Worm (Caenorhabditis elegans): Measurements from ENCODE around the gene nhr-26.

nhr-26 gene

DNA sequence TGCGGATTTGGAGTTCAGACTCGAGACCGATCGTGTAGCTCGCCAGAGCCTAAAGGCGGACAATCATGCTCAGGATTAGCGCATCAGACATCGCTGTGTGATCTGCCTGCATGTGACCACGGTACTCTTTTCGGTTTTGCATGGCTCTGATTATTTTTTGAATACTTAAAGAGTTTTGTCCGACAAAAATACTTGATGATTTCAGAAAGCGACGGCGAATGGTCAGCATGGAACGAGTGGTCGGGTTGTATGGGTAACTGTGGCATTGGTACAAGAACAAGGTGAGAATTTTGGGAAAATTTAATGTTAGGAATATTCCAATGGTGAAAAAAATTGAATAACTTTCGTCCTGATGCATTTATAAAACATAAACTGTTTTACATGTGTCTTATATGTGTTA, 12.8 kb downstream of the nhr-26 start:
- no peak for TF ChIP-seq ceh-2 (tag; optimal IDR thresholded peaks at IDR 0.05)
- no peak for TF ChIP-seq ttx-3 (tag; optimal IDR thresholded peaks at IDR 0.05)
- no peak for TF ChIP-seq madf-2 (tag; optimal IDR thresholded peaks at IDR 0.05)
- TF ChIP-seq T23F11.4 (GFP tag; optimal IDR thresholded peaks at IDR 0.05): no peak
- no peak for TF ChIP-seq fkh-10 (GFP tag; optimal IDR thresholded peaks at IDR 0.05)
- no peak for TF ChIP-seq ceh-31 (tag; optimal IDR thresholded peaks at IDR 0.05)
- no peak for TF ChIP-seq ztf-16 (tag; optimal IDR thresholded peaks at IDR 0.05)
- TF ChIP-seq ceh-6 (GFP tag; optimal IDR thresholded peaks at IDR 0.05): no peak
- no peak for TF ChIP-seq syd-9 (tag; optimal IDR thresholded peaks at IDR 0.05)
- TF ChIP-seq Y22D7AL.16 (tag; optimal IDR thresholded peaks at IDR 0.05): no peak
- no peak for TF ChIP-seq unc-55 (GFP tag; optimal IDR thresholded peaks at IDR 0.05)
- TF ChIP-seq ref-2 (tag; optimal IDR thresholded peaks at IDR 0.05): no peak
- no peak for TF ChIP-seq odd-2 (tag; optimal IDR thresholded peaks at IDR 0.05)
- TF ChIP-seq nhr-232 (tag; optimal IDR thresholded peaks at IDR 0.05): no peak
- TF ChIP-seq ceh-22 (tag; optimal IDR thresholded peaks at IDR 0.05): no peak
- TF ChIP-seq rnt-1 (tag; optimal IDR thresholded peaks at IDR 0.05): no peak
- no peak for TF ChIP-seq pha-2 (tag; optimal IDR thresholded peaks at IDR 0.05)
- no peak for TF ChIP-seq fax-1 (tag; optimal IDR thresholded peaks at IDR 0.05)

DNA sequence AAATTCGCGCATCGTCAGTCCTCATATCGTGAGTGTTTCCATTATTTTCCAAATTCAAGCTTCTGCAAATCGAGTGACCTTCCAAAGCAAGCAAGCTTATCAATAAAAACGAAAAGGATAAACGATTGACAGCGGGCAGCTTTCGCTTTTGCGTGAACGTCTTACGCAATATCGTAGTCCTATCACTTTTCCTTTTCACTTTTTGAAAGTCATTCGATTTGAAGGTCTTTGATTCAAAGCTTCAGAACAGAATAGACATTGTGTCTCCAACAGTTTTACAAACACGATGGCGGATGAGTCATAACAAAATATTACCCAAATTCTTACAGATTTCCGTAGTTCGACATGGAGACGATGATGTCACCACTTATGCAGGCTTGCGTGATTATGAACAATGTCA, 20.7 kb downstream of the nhr-26 start:
- TF ChIP-seq elt-4 (tag; optimal IDR thresholded peaks at IDR 0.05): no peak

DNA sequence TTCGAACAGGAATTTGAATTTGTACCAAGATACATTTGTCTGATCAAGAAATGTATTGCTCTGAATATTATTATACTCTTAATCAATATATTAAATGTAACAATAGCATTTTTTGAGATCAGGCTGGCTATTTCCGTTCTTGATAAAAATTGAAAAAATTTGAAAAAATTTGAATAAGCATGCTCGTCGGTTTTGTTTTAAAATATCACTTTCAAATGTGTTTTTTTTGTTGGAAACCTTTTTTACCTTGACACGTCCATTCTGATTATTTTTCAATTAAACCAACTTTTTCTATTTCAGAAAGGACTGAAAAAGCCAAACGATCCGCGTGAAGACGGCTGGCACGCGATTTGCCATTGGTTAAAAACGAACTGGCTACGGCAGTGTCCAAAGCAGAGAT, 21.7 kb downstream of the nhr-26 start, which contains the start of gene adt-1:
Gene adt-1, plus strand, starts transcription at position 301 of the 400 bp plus-strand sequence.
- TF ChIP-seq ceh-31 (tag; optimal IDR thresholded peaks at IDR 0.05) (no peak), ceh-2 (tag; optimal IDR thresholded peaks at IDR 0.05) (no peak), pax-1 (tag; optimal IDR thresholded peaks at IDR 0.05) (no peak), tbx-7 (tag; optimal IDR thresholded peaks at IDR 0.05) (no peak), mec-3 (tag; optimal IDR thresholded peaks at IDR 0.05; ENCODE audit: borderline replicate concordance) (no peak), ceh-34 (tag; optimal IDR thresholded peaks at IDR 0.05) (no peak), ref-2 (tag; optimal IDR thresholded peaks at IDR 0.05) (no peak), pha-4 (tag; optimal IDR thresholded peaks at IDR 0.05) (no peak), K09A11.1 (tag; optimal IDR thresholded peaks at IDR 0.05; ENCODE audit: insufficient read depth) (no peak), elt-2 (tag; optimal IDR thresholded peaks at IDR 0.05) (no peak), unc-3 (GFP tag; conservative IDR thresholded peaks at IDR 0.05) (no peak), unc-3 (tag; optimal IDR thresholded peaks at IDR 0.05) (no peak)

DNA sequence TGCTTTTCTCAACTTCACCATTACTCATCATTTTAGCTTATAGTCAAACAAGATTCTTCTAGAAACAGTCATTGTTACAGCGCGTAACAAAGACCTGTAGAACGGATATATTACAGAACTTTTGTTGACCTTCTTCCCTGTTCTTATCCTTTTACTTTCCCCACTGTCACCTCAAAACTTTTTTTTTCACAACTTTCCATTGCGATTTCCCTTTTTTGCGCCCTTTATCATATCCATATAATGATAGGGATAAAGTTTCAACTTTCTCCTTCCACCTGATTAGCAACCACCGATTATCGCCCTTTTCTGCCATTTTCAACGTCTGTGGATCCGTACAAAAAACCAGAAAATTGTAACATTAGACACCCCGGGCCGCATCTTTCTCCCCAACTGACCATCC, 23.2 kb downstream of the nhr-26 start:
- no peak for TF ChIP-seq tbx-2 (tag; optimal IDR thresholded peaks at IDR 0.05)
- TF ChIP-seq ceh-30 (tag; optimal IDR thresholded peaks at IDR 0.05): no peak
- TF ChIP-seq dve-1 (tag; optimal IDR thresholded peaks at IDR 0.05): no peak

DNA sequence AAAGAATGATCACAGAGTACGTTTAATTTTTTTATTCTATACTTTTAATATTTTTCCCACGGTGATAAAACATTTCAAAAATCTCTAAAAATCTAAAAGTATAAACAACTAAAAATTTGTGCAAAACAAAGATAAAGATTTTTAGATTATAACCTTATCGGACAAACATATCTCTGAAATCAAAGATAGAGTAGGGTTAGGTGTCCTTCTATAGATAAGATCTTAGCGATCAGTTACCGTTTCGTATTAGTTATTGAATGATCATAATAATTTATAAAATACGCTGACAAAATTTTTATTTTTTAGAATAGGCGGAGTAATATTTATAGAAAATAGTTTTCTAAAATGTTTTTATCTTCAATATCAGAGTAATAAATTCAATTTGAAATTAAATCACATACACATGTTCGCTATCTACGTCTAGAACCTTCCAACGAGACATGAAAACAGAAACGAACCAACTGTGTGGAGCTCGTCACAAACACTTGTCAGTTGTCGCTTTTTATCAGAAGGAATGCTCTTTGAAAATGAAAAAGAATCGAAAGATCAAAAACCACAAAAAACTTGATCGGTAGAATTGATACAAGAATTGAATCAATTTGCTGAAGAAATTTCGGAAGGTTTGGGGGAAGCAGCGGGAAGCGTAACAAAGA, 28.5 kb downstream of the nhr-26 start:
- TF ChIP-seq C08G9.2 (tag; optimal IDR thresholded peaks at IDR 0.05) (no peak), eyg-1 (tag; optimal IDR thresholded peaks at IDR 0.05) (no peak), rnt-1 (tag; optimal IDR thresholded peaks at IDR 0.05) (peak; percentile 53), gmeb-2 (tag; optimal IDR thresholded peaks at IDR 0.05) (no peak), unc-55 (GFP tag; optimal IDR thresholded peaks at IDR 0.05) (peak; percentile 38), tbx-7 (tag; optimal IDR thresholded peaks at IDR 0.05) (no peak), elt-4 (tag; optimal IDR thresholded peaks at IDR 0.05) (no peak), ceh-18 (tag; optimal IDR thresholded peaks at IDR 0.05) (peak; percentile 7), elt-2 (tag; optimal IDR thresholded peaks at IDR 0.05) (peak; percentile 89), mec-3 (tag; optimal IDR thresholded peaks at IDR 0.05; ENCODE audit: borderline replicate concordance) (no peak), nhr-232 (tag; optimal IDR thresholded peaks at IDR 0.05) (no peak), hlh-15 (tag; optimal IDR thresholded peaks at IDR 0.05) (no peak), odd-2 (tag; optimal IDR thresholded peaks at IDR 0.05) (no peak), unc-3 (GFP tag; conservative IDR thresholded peaks at IDR 0.05) (no peak), unc-3 (tag; optimal IDR thresholded peaks at IDR 0.05) (no peak), ahr-1 (tag; optimal IDR thresholded peaks at IDR 0.05) (no peak), ref-2 (tag; optimal IDR thresholded peaks at IDR 0.05) (no peak), ztf-16 (tag; optimal IDR thresholded peaks at IDR 0.05) (no peak), fkh-6 (tag; optimal IDR thresholded peaks at IDR 0.05) (no peak)
